Fruit fly (Drosophila melanogaster): ENCODE measurements around the gene CG6333.

CG6333 gene

dm6 chr3L:17513893-17514616, 28.0 kb upstream of the CG6333 start, which contains the start of the genes U4-U6-60K and CG7564 (continued):
- TF ChIP-seq CG12236 (GFP tag; optimal IDR thresholded peaks at IDR 0.05) (no peak), mirr (GFP tag; optimal IDR thresholded peaks at IDR 0.05) (no peak), CG9609 (GFP tag; optimal IDR thresholded peaks at IDR 0.05) (peak; percentile 44), CG7987 (GFP tag; optimal IDR thresholded peaks at IDR 0.05) (no peak), Rfx (GFP tag; IDR thresholded peaks at IDR 0.05) (peak; percentile 79), Blimp-1 (GFP tag; optimal IDR thresholded peaks at IDR 0.05) (peak; percentile 22), CG12391 (tag; optimal IDR thresholded peaks at IDR 0.05) (peak; percentile 73), Adf1 (GFP tag; IDR thresholded peaks at IDR 0.05) (no peak), pita (GFP tag; optimal IDR thresholded peaks at IDR 0.05) (no peak), CG17385 (GFP tag; optimal IDR thresholded peaks at IDR 0.05) (peak; percentile 42), CG15011 (GFP tag; optimal IDR thresholded peaks at IDR 0.05) (peak; percentile 42), dimm (GFP tag; IDR thresholded peaks at IDR 0.05) (no peak), D (optimal IDR thresholded peaks at IDR 0.05) (peak; percentile 22), D (GFP tag; optimal IDR thresholded peaks at IDR 0.05) (peak; percentile 46), CG7839 (tag; optimal IDR thresholded peaks at IDR 0.05) (peak; percentile 60), sens (GFP tag) (peak; percentile 90), CG7372 (GFP tag; IDR thresholded peaks at IDR 0.05) (peak; percentile 44; the same call in 1 of the 2 replicates), her (GFP tag; optimal IDR thresholded peaks at IDR 0.05) (no peak), Pdp1 (GFP tag; optimal IDR thresholded peaks at IDR 0.05) (peak; percentile 28 to 60), Kr (GFP tag; optimal IDR thresholded peaks at IDR 0.05) (no peak), bigmax (GFP tag; optimal IDR thresholded peaks at IDR 0.05) (no peak), bowl (GFP tag; IDR thresholded peaks at IDR 0.05) (no peak), Usf (GFP tag; optimal IDR thresholded peaks at IDR 0.05) (peak; percentile 55), CG4424 (GFP tag; optimal IDR thresholded peaks at IDR 0.05) (peak; percentile 55), Meics (GFP tag; optimal IDR thresholded peaks at IDR 0.05) (peak; percentile 73), slp2 (GFP tag; optimal IDR thresholded peaks at IDR 0.05) (peak; percentile 22), inv (GFP tag; IDR thresholded peaks at IDR 0.05; ENCODE audit: partially characterized antibody) (peak; percentile 99), CG17802 (tag; optimal IDR thresholded peaks at IDR 0.05) (no peak), CG3163 (GFP tag; optimal IDR thresholded peaks at IDR 0.05) (peak; percentile 14), CG2129 (GFP tag; IDR thresholded peaks at IDR 0.05; ENCODE audit: partially characterized antibody) (peak; percentile 78), CG1647 (GFP tag; optimal IDR thresholded peaks at IDR 0.05) (peak; percentile 66), Eip74EF (GFP tag; optimal IDR thresholded peaks at IDR 0.05) (no peak), CG6175 (GFP tag; IDR thresholded peaks at IDR 0.05) (no peak), salm (tag; optimal IDR thresholded peaks at IDR 0.05) (no peak), CG14965 (GFP tag; optimal IDR thresholded peaks at IDR 0.05; ENCODE audit: borderline replicate concordance) (no peak), p53 (GFP tag; optimal IDR thresholded peaks at IDR 0.05) (no peak), CG16813 (GFP tag; IDR thresholded peaks at IDR 0.05; ENCODE audit: partially characterized antibody) (peak; percentile 99), pfk (GFP tag; optimal IDR thresholded peaks at IDR 0.05) (no peak), CG10321 (GFP tag; IDR thresholded peaks at IDR 0.05) (no peak), CG14710 (tag; optimal IDR thresholded peaks at IDR 0.05) (peak; percentile 82), tap (tag; optimal IDR thresholded peaks at IDR 0.05) (no peak), CG10366 (GFP tag; IDR thresholded peaks at IDR 0.05) (peak; percentile 51), dmrt99B (tag; optimal IDR thresholded peaks at IDR 0.05) (no peak), CG1603 (tag; optimal IDR thresholded peaks at IDR 0.05) (peak; percentile 44), stwl (tag; optimal IDR thresholded peaks at IDR 0.05) (peak; percentile 25), CG9817 (tag; optimal IDR thresholded peaks at IDR 0.05) (peak; percentile 63), unpg (GFP tag; optimal IDR thresholded peaks at IDR 0.05) (peak; percentile 21), H15 (GFP tag; IDR thresholded peaks at IDR 0.05) (0 out of 3 replicates have a peak, but pooled peaks have one; percentile 28), fd102C (GFP tag; optimal IDR thresholded peaks at IDR 0.05) (no peak)

All from whole organism, embryonic.